Fruit fly (Drosophila melanogaster): ENCODE data around the gene tau.

DNA sequence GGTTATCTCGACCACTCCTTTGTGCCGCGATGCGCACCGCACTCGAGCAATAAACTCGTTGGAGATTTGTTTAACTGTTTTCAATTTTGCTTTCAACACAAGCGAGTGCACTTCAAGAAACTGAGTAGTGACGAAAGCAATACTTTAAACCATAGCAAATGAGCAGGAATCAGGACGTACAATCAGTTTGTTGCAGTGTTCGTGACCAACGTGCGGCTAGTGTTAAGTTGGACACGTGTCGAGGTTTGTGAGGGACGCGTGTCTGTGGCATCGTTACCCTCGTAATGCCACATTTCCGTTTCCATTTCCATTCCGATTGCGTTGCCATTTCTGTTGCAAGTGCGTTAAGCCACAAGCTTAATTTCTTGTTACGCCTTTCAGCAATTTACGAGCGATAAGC lies 40.3 kb downstream of the tau start:
- no peak for TF ChIP-seq fkh (GFP tag; optimal IDR thresholded peaks at IDR 0.05)
- TF ChIP-seq vri (GFP tag; optimal IDR thresholded peaks at IDR 0.05): no peak
- TF ChIP-seq CG10669 (GFP tag; optimal IDR thresholded peaks at IDR 0.05): no peak
- TF ChIP-seq CG16779 (tag; optimal IDR thresholded peaks at IDR 0.05): no peak
